Comparison of ENCODE assay signal across 4 fruit fly cellular contexts in genomic region chrX:15571939-15572338, dm6.
TF ChIP-seq lines count a peak whose summit lies in the region.

TSS of gene CG15643 (minus strand) at chrX:15572149.

- no peak for TF ChIP-seq CTCF in whole organism, embryonic (GFP tag; optimal IDR thresholded peaks at IDR 0.05; lab: Kevin White, UChicago)

TF ChIP-seq in whole organism, adult, 20 proteins besides CTCF, POLR2A, EP300 and RAD21:
- TF ChIP-seq Hr96 (GFP tag; optimal IDR thresholded peaks at IDR 0.05; lab: Kevin White, UChicago) = no peak
- TF ChIP-seq bab1 (GFP tag; optimal IDR thresholded peaks at IDR 0.05; lab: Kevin White, UChicago) = peak; percentile 5

TF ChIP-seq in whole organism, embryonic, 481 proteins besides CTCF, POLR2A, EP300 and RAD21 (continues in another document):
- no peak for TF ChIP-seq Awh (GFP tag; IDR thresholded peaks at IDR 0.05; lab: Robert Waterston, UW)
- 0 out of 3 replicates have a peak, but pooled peaks have one; percentile 16 for TF ChIP-seq Doc3 (GFP tag; IDR thresholded peaks at IDR 0.05; lab: Robert Waterston, UW; ENCODE audit: partially characterized antibody)
- peak; percentile 21; the same call in 1 of the 2 replicates for TF ChIP-seq amos (GFP tag; IDR thresholded peaks at IDR 0.05; lab: Robert Waterston, UW; ENCODE audit: partially characterized antibody)
- TF ChIP-seq Blimp-1 (GFP tag; optimal IDR thresholded peaks at IDR 0.05; lab: Kevin White, UChicago) = no peak
- peak; percentile 24; the same call in 1 of the 2 replicates for TF ChIP-seq unc-4 (GFP tag; IDR thresholded peaks at IDR 0.05; lab: Robert Waterston, UW; ENCODE audit: partially characterized antibody)
- no peak for TF ChIP-seq CG7357 (GFP tag; IDR thresholded peaks at IDR 0.05; lab: Robert Waterston, UW)
- TF ChIP-seq stwl (tag; optimal IDR thresholded peaks at IDR 0.05; lab: Kevin White, UChicago) = peak; percentile 46
- TF ChIP-seq TFAM (GFP tag; optimal IDR thresholded peaks at IDR 0.05; lab: Kevin White, UChicago) = no peak
- TF ChIP-seq CG32767 (GFP tag; IDR thresholded peaks at IDR 0.05; lab: Robert Waterston, UW) = no peak
- peak; percentile 20 for TF ChIP-seq pzg (GFP tag; optimal IDR thresholded peaks at IDR 0.05; lab: Kevin White, UChicago)
- 0 out of 2 replicates have a peak, but pooled peaks have one; percentile 21 for TF ChIP-seq hbn (GFP tag; IDR thresholded peaks at IDR 0.05; lab: Robert Waterston, UW; ENCODE audit: partially characterized antibody)
- peak; percentile 68 for TF ChIP-seq E2f2 (GFP tag; IDR thresholded peaks at IDR 0.05; lab: Robert Waterston, UW)
- peak; percentile 70 for TF ChIP-seq MBD-R2 (GFP tag; IDR thresholded peaks at IDR 0.05; lab: Robert Waterston, UW)
- TF ChIP-seq CG14710 (tag; optimal IDR thresholded peaks at IDR 0.05; lab: Kevin White, UChicago) = peak; percentile 4
- peak; percentile 8 for TF ChIP-seq CG4617 (GFP tag; optimal IDR thresholded peaks at IDR 0.05; lab: Kevin White, UChicago; ENCODE audit: borderline replicate concordance)
- 0 out of 2 replicates have a peak, but pooled peaks have one; percentile 8 for TF ChIP-seq onecut (GFP tag; IDR thresholded peaks at IDR 0.05; lab: Robert Waterston, UW)
- TF ChIP-seq BEAF-32 (GFP tag; optimal IDR thresholded peaks at IDR 0.05; lab: Kevin White, UChicago) = peak; percentile 18
- TF ChIP-seq Dp (GFP tag; optimal IDR thresholded peaks at IDR 0.05; lab: Kevin White, UChicago) = peak; percentile 61
- peak; percentile 37 for TF ChIP-seq Myb (GFP tag; optimal IDR thresholded peaks at IDR 0.05; lab: Kevin White, UChicago)
- peak; percentile 60 for TF ChIP-seq Dref (GFP tag; IDR thresholded peaks at IDR 0.05; lab: Robert Waterston, UW)
- TF ChIP-seq CG2116 (GFP tag; optimal IDR thresholded peaks at IDR 0.05; lab: Kevin White, UChicago) = peak; percentile 32
- TF ChIP-seq CG10267 (tag; optimal IDR thresholded peaks at IDR 0.05; lab: Kevin White, UChicago) = peak; percentile 87
- TF ChIP-seq D (optimal IDR thresholded peaks at IDR 0.05; lab: Kevin White, UChicago) = no peak
- TF ChIP-seq D (GFP tag; optimal IDR thresholded peaks at IDR 0.05; lab: Kevin White, UChicago) = no peak
- no peak for TF ChIP-seq Deaf1 (tag; optimal IDR thresholded peaks at IDR 0.05; lab: Kevin White, UChicago)
- TF ChIP-seq CG11560 (tag; IDR thresholded peaks at IDR 0.05; lab: Robert Waterston, UW) = no peak
- peak; percentile 60 for TF ChIP-seq lbe (GFP tag; optimal IDR thresholded peaks at IDR 0.05; lab: Kevin White, UChicago)

TF ChIP-seq in whole organism, prepupa, 60 proteins besides CTCF, POLR2A, EP300 and RAD21:
- no peak for TF ChIP-seq CG11902 (GFP tag; optimal IDR thresholded peaks at IDR 0.05; lab: Kevin White, UChicago)
- no peak for TF ChIP-seq CG10631 (GFP tag; optimal IDR thresholded peaks at IDR 0.05; lab: Kevin White, UChicago)
- peak; percentile 45 for TF ChIP-seq fkh (GFP tag; optimal IDR thresholded peaks at IDR 0.05; lab: Kevin White, UChicago)
- peak; percentile 64 for TF ChIP-seq Eip78C (GFP tag; lab: Kevin White, UChicago)
- TF ChIP-seq Gug (GFP tag; IDR thresholded peaks at IDR 0.05; lab: Robert Waterston, UW) = no peak

TF ChIP-seq in whole organism, wandering third instar larva, 38 proteins besides CTCF, POLR2A, EP300 and RAD21:
- TF ChIP-seq lola (GFP tag; optimal IDR thresholded peaks at IDR 0.05; lab: Kevin White, UChicago) (no peak), Dfd (GFP tag; optimal IDR thresholded peaks at IDR 0.05; lab: Kevin White, UChicago) (no peak), Rel (GFP tag; optimal IDR thresholded peaks at IDR 0.05; lab: Kevin White, UChicago) (no peak), Rel (tag; optimal IDR thresholded peaks at IDR 0.05; lab: Kevin White, UChicago) (peak; percentile 68), OdsH (GFP tag; optimal IDR thresholded peaks at IDR 0.05; lab: Kevin White, UChicago) (no peak), Hr83 (GFP tag; optimal IDR thresholded peaks at IDR 0.05; lab: Kevin White, UChicago; ENCODE audit: poor library complexity, severe bottlenecking) (no peak), fru (GFP tag; optimal IDR thresholded peaks at IDR 0.05; lab: Kevin White, UChicago) (no peak), Mio (GFP tag; optimal IDR thresholded peaks at IDR 0.05; lab: Kevin White, UChicago) (no peak), sage (GFP tag; optimal IDR thresholded peaks at IDR 0.05; lab: Kevin White, UChicago) (peak; percentile 67), Myc (optimal IDR thresholded peaks at IDR 0.05; lab: Kevin White, UChicago) (no peak), jim (GFP tag; optimal IDR thresholded peaks at IDR 0.05; lab: Kevin White, UChicago) (no peak)
